Fruit fly (Drosophila melanogaster): ENCODE measurements around the gene ndl.
A peak's percentile ranks its signal among the peaks of the same experiment; 100 is the strongest.

The ndl gene

DNA sequence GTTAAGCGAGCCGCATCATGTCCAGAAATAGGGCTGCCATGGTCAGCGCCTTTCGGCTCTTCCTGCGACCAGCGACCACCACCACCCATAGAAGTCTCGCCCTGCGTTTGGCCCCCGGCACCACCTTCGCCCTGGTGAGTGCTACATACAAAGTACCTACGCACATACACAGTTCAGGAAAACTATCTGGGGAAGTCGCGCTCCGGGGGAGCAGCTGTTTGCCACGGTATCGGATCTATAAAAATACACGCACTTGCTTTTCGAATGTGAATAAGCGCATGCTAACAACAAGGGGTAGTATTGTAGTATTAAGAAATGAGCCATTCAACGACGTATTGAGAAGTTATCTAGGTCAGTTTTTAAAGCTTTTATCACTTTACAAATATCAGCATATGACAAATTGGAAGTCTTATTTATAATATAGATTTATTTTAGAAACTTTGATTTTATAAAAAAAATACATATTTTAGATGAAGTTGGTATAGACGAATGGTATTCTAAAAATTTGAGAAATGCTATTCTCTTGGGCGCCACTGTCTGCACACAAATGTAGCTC, 51.3 kb downstream of the ndl start (continued):
- TF ChIP-seq Sox15 (GFP tag; optimal IDR thresholded peaks at IDR 0.05) (peak; percentile 13), CG6792 (GFP tag; optimal IDR thresholded peaks at IDR 0.05) (peak; percentile 34), CG32006 (GFP tag; optimal IDR thresholded peaks at IDR 0.05) (peak; percentile 77), CG1621 (tag; optimal IDR thresholded peaks at IDR 0.05) (no peak), achi (GFP tag; optimal IDR thresholded peaks at IDR 0.05) (peak; percentile 69), CG6808 (GFP tag; optimal IDR thresholded peaks at IDR 0.05) (peak; percentile 50), CG8632 (GFP tag; optimal IDR thresholded peaks at IDR 0.05) (peak; percentile 64), Eip75B (GFP tag; optimal IDR thresholded peaks at IDR 0.05) (no peak), Sox14 (GFP tag; optimal IDR thresholded peaks at IDR 0.05) (peak; percentile 25), CG15336 (GFP tag; IDR thresholded peaks at IDR 0.05) (peak; percentile 78), dsx (GFP tag; optimal IDR thresholded peaks at IDR 0.05; ENCODE audit: poor library complexity, severe bottlenecking) (peak; percentile 82), pdm3 (GFP tag; optimal IDR thresholded peaks at IDR 0.05) (peak; percentile 34), Blimp-1 (GFP tag; optimal IDR thresholded peaks at IDR 0.05) (peak; percentile 32), CG3919 (GFP tag; optimal IDR thresholded peaks at IDR 0.05) (peak; percentile 57), CG11762 (GFP tag; optimal IDR thresholded peaks at IDR 0.05; ENCODE audit: insufficient read depth) (peak; percentile 40), Smox (GFP tag; optimal IDR thresholded peaks at IDR 0.05) (peak; percentile 7), Ets21C (GFP tag; optimal IDR thresholded peaks at IDR 0.05) (no peak), CG11294 (GFP tag; IDR thresholded peaks at IDR 0.05) (no peak), CG8319 (GFP tag; optimal IDR thresholded peaks at IDR 0.05) (no peak), net (GFP tag; optimal IDR thresholded peaks at IDR 0.05) (peak; percentile 37), Gug (GFP tag; IDR thresholded peaks at IDR 0.05) (0 out of 2 replicates have a peak, but pooled peaks have one; percentile 12), fkh (GFP tag; optimal IDR thresholded peaks at IDR 0.05) (no peak), eg (GFP tag; IDR thresholded peaks at IDR 0.05) (peak; percentile 55; the same call in 2 of the 3 replicates), CG9139 (GFP tag; optimal IDR thresholded peaks at IDR 0.05) (peak; percentile 58), Lpt (GFP tag; optimal IDR thresholded peaks at IDR 0.05) (peak; percentile 44), svp (GFP tag) (peak; percentile 62), CG10631 (GFP tag; optimal IDR thresholded peaks at IDR 0.05) (peak; percentile 67), fd59A (GFP tag; optimal IDR thresholded peaks at IDR 0.05) (no peak)

dm6 chr3L:6550978-6551339, 52.2 kb downstream of the ndl start:
- TF ChIP-seq ss (GFP tag; optimal IDR thresholded peaks at IDR 0.05) = peak in 1 of 2 experiments; percentile 42
- TF ChIP-seq net (GFP tag; optimal IDR thresholded peaks at IDR 0.05) = no peak

DNA sequence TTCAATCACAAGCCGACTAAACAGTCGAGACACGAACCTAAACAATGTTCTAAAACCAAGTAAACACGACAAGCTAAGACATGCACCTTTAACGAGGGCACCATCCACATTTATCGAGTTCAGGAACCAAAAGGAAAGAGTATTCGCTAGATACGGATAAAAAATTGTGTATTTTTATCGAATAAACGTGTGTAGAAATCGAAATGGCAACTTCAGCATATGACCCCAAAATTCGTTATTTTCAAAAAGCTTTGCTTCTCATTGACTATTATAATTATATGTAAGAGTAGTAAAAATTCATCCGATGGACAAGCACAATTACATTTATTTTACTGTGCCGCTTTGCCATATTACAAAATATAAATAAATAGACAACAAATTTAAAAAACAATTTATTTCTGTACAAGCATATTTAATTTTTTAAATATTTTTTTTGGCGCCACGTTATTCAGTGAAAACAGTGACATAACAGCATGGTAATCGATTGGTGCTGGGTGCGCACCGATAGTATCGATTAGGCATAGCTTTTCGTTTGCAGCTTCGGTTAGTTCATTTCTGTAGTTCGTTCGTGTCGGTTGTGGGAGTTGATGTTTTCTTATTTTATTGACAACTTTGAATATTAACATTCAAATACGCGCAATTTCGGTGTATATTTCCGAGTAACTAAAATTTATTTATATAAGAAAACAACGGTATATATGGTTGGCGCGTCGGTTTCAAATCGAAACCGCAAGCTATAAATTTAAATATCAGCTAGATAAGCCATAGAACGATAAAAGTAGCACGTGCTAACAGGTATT, 52.8 kb downstream of the ndl start, which contains the start of gene MCU:
MCU (plus strand) TSS at position 561 of the 800 bp plus-strand sequence.
- TF ChIP-seq CG31627 (GFP tag; optimal IDR thresholded peaks at IDR 0.05) (no peak), dac (GFP tag; optimal IDR thresholded peaks at IDR 0.05) (no peak), CG4318 (GFP tag; optimal IDR thresholded peaks at IDR 0.05) (no peak), CG8119 (GFP tag; IDR thresholded peaks at IDR 0.05) (no peak), CG10669 (GFP tag; optimal IDR thresholded peaks at IDR 0.05) (no peak), OdsH (GFP tag; optimal IDR thresholded peaks at IDR 0.05) (no peak), CG10631 (GFP tag; optimal IDR thresholded peaks at IDR 0.05) (no peak), Hr39 (GFP tag; optimal IDR thresholded peaks at IDR 0.05) (no peak), fd59A (GFP tag; optimal IDR thresholded peaks at IDR 0.05) (no peak), Hr4 (GFP tag; optimal IDR thresholded peaks at IDR 0.05) (no peak), CG32006 (GFP tag; optimal IDR thresholded peaks at IDR 0.05) (no peak), eg (GFP tag; IDR thresholded peaks at IDR 0.05) (no peak), Lpt (GFP tag; optimal IDR thresholded peaks at IDR 0.05) (no peak), ss (GFP tag; optimal IDR thresholded peaks at IDR 0.05) (peak in 1 of 2 experiments; percentile 31), Ets96B (tag; optimal IDR thresholded peaks at IDR 0.05) (no peak), CG3919 (GFP tag; optimal IDR thresholded peaks at IDR 0.05) (no peak), Sox14 (GFP tag; optimal IDR thresholded peaks at IDR 0.05) (peak; percentile 14), salr (GFP tag; optimal IDR thresholded peaks at IDR 0.05) (no peak), lz (GFP tag; optimal IDR thresholded peaks at IDR 0.05) (no peak), Gug (GFP tag; IDR thresholded peaks at IDR 0.05) (no peak), acj6 (GFP tag; optimal IDR thresholded peaks at IDR 0.05) (no peak), CG16779 (tag; optimal IDR thresholded peaks at IDR 0.05) (no peak), CG6276 (GFP tag; optimal IDR thresholded peaks at IDR 0.05) (no peak), cyc (GFP tag; optimal IDR thresholded peaks at IDR 0.05) (peak; percentile 3), Sox15 (GFP tag; optimal IDR thresholded peaks at IDR 0.05) (no peak), achi (GFP tag; optimal IDR thresholded peaks at IDR 0.05) (no peak), CG6163 (GFP tag; IDR thresholded peaks at IDR 0.05) (no peak), svp (GFP tag) (peak; percentile 63)

Measured in whole organism, prepupa.